Fruit fly (Drosophila melanogaster): ENCODE results near the gene CG5177.

CG5177 gene

DNA sequence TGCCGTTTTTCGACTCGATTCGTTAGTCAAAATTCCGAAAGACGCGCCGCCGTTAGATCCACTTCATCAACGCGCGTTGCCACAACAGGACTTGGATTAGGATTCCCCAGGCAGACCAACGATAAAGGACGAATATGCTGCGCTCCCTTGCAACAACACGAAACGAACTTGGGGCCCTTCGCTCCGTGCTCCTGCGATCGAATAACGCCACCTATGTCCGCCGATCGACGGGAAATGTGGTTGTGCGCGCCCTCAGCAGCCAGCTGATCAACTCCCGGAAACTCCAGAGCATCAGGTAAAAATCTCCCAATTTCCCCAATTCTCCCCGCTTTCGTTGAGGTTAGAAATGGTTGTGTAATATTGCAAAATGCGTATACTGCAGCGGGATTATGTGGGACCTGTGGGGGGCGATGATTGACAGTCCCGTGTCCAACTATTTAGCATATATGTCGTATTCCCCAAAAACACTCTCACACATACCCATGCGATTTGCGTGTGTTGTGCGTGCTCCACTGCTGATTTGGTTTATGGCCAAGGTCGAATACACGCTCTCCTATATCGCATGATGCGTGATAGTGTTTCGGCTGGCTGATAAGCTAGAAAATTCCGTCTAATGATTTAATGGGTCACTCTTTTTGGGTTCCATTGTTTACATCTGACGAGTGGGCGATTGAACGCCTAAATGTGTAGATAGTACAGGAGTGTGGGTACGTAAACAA, 22.2 kb downstream of the CG5177 start (continued):
- TF ChIP-seq crol (GFP tag; IDR thresholded peaks at IDR 0.05): no peak
- TF ChIP-seq CG14667 (GFP tag; IDR thresholded peaks at IDR 0.05): no peak
- no peak for TF ChIP-seq lbe (GFP tag; optimal IDR thresholded peaks at IDR 0.05)
- TF ChIP-seq CG10147 (GFP tag; optimal IDR thresholded peaks at IDR 0.05): no peak
- TF ChIP-seq CG14014 (GFP tag; IDR thresholded peaks at IDR 0.05): no peak
- peak; percentile 19 for TF ChIP-seq CG8359 (GFP tag; optimal IDR thresholded peaks at IDR 0.05; ENCODE audit: borderline replicate concordance)
- no peak for TF ChIP-seq CG11085 (GFP tag; IDR thresholded peaks at IDR 0.05)
- TF ChIP-seq CG1832 (GFP tag; optimal IDR thresholded peaks at IDR 0.05): no peak
- TF ChIP-seq Adf1 (GFP tag; IDR thresholded peaks at IDR 0.05): no peak
- peak; percentile 85 for TF ChIP-seq CG34376 (GFP tag; optimal IDR thresholded peaks at IDR 0.05)
- TF ChIP-seq pros (GFP tag; optimal IDR thresholded peaks at IDR 0.05): no peak
- TF ChIP-seq CG9609 (GFP tag; optimal IDR thresholded peaks at IDR 0.05): no peak
- no peak for TF ChIP-seq CG13287 (GFP tag; IDR thresholded peaks at IDR 0.05; ENCODE audit: partially characterized antibody)
- TF ChIP-seq Sox100B (GFP tag; optimal IDR thresholded peaks at IDR 0.05): no peak
- TF ChIP-seq peb (GFP tag; IDR thresholded peaks at IDR 0.05): no peak
- TF ChIP-seq CG7987 (GFP tag; optimal IDR thresholded peaks at IDR 0.05): peak; percentile 99
- no peak for TF ChIP-seq CG12744 (GFP tag; optimal IDR thresholded peaks at IDR 0.05)
- no peak for TF ChIP-seq CG13296 (GFP tag; optimal IDR thresholded peaks at IDR 0.05)
- TF ChIP-seq stc (GFP tag; IDR thresholded peaks at IDR 0.05): no peak
- no peak for TF ChIP-seq amos (GFP tag; IDR thresholded peaks at IDR 0.05; ENCODE audit: partially characterized antibody)
- TF ChIP-seq grau (tag; optimal IDR thresholded peaks at IDR 0.05): no peak
- TF ChIP-seq emc (GFP tag; optimal IDR thresholded peaks at IDR 0.05): no peak
- TF ChIP-seq Hsf (GFP tag; optimal IDR thresholded peaks at IDR 0.05): no peak
- TF ChIP-seq gro (GFP tag; optimal IDR thresholded peaks at IDR 0.05): peak; percentile 8
- TF ChIP-seq CG43689 (GFP tag; IDR thresholded peaks at IDR 0.05): no peak
- no peak for TF ChIP-seq wdn (GFP tag; IDR thresholded peaks at IDR 0.05)
- no peak for TF ChIP-seq Atf6 (GFP tag; IDR thresholded peaks at IDR 0.05)
- no peak for TF ChIP-seq Atf3 (GFP tag; optimal IDR thresholded peaks at IDR 0.05)
- no peak for TF ChIP-seq sens (GFP tag)
- TF ChIP-seq CG12104 (GFP tag; optimal IDR thresholded peaks at IDR 0.05): no peak
- TF ChIP-seq CG31388 (GFP tag; optimal IDR thresholded peaks at IDR 0.05): no peak
- TF ChIP-seq Dip2 (GFP tag; IDR thresholded peaks at IDR 0.05): no peak
- TF ChIP-seq Scr (GFP tag; IDR thresholded peaks at IDR 0.05; ENCODE audit: partially characterized antibody): no peak
- TF ChIP-seq CG17359 (tag; optimal IDR thresholded peaks at IDR 0.05): no peak
- no peak for TF ChIP-seq wor (GFP tag; IDR thresholded peaks at IDR 0.05)
- no peak for TF ChIP-seq CG6254 (GFP tag; optimal IDR thresholded peaks at IDR 0.05)
- TF ChIP-seq Hmr (GFP tag; optimal IDR thresholded peaks at IDR 0.05): no peak
- TF ChIP-seq Neu2 (GFP tag; optimal IDR thresholded peaks at IDR 0.05; ENCODE audit: borderline replicate concordance): no peak
- no peak for TF ChIP-seq Hmx (GFP tag; optimal IDR thresholded peaks at IDR 0.05)
- no peak for TF ChIP-seq cad (GFP tag; optimal IDR thresholded peaks at IDR 0.05)
- TF ChIP-seq CG17612 (GFP tag; IDR thresholded peaks at IDR 0.05): no peak
- TF ChIP-seq CG11398 (GFP tag; optimal IDR thresholded peaks at IDR 0.05): no peak
- peak; percentile 43 for TF ChIP-seq lab (GFP tag; optimal IDR thresholded peaks at IDR 0.05)
- TF ChIP-seq CG15696 (tag; optimal IDR thresholded peaks at IDR 0.05): no peak
- no peak for TF ChIP-seq dimm (GFP tag; IDR thresholded peaks at IDR 0.05)
- no peak for TF ChIP-seq fd64A (GFP tag; optimal IDR thresholded peaks at IDR 0.05)
- TF ChIP-seq ci (GFP tag; IDR thresholded peaks at IDR 0.05): peak; percentile 48; the same call in 2 of the 3 replicates
- no peak for TF ChIP-seq odd (GFP tag; optimal IDR thresholded peaks at IDR 0.05)
- TF ChIP-seq CG10959 (GFP tag; IDR thresholded peaks at IDR 0.05): no peak
- TF ChIP-seq CG6689 (GFP tag; IDR thresholded peaks at IDR 0.05): no peak
- TF ChIP-seq eve (GFP tag; optimal IDR thresholded peaks at IDR 0.05): no peak

Data from whole organism, embryonic.